Fruit fly (Drosophila melanogaster): ENCODE measurements around the gene CG14024.
A peak's percentile ranks its signal among the peaks of the same experiment; 100 is the strongest.

dm6 chr2L:5294392-5295244, 20.1 kb downstream of the CG14024 start:
- TF ChIP-seq CG15710 (tag; optimal IDR thresholded peaks at IDR 0.05) (no peak), CG12605 (GFP tag; IDR thresholded peaks at IDR 0.05) (peak; percentile 23; the same call in 1 of the 2 replicates), Pif1A (GFP tag; optimal IDR thresholded peaks at IDR 0.05) (no peak), CG8159 (tag; optimal IDR thresholded peaks at IDR 0.05) (peak; percentile 14), Pif1B (GFP tag; optimal IDR thresholded peaks at IDR 0.05) (peak; percentile 63), CG10348 (GFP tag; IDR thresholded peaks at IDR 0.05) (no peak)

Data from whole organism, pupa.